Worm (Caenorhabditis elegans) whole organism, mixed stage, embryonic: ENCODE results near the gene fbxb-74.

ENCODE experiments used
- bed-3 ChIP-seq: fragments of 200-800 bp; sonication (Bioruptor generic); optimal IDR thresholded peaks from 3 replicates; lab custom pipeline; 2018; ENCODE audit warnings: mild to moderate bottlenecking, missing genetic modification characterization, moderate library complexity, missing compliant biosample characterization
- blmp-1 ChIP-seq: fragments of 150-350 bp; optimal IDR thresholded peaks from 2 replicates; lab custom pipeline; 2014; ENCODE audit warnings: missing biosample characterization, missing genetic modification characterization
- elt-3 ChIP-seq: fragments of 150-350 bp; optimal IDR thresholded peaks from 2 replicates; lab custom pipeline; 2014; ENCODE audit warnings: missing biosample characterization, missing genetic modification characterization
- lin-13 ChIP-seq: fragments of 150-350 bp; optimal IDR thresholded peaks from 2 replicates; lab custom pipeline; 2014; ENCODE audit warnings: missing biosample characterization, missing genetic modification characterization
- lsy-2 ChIP-seq: fragments of 150-350 bp; optimal IDR thresholded peaks from 2 replicates; lab custom pipeline; 2014; ENCODE audit warnings: missing biosample characterization, missing genetic modification characterization
- nhr-12 ChIP-seq: fragments of 150-350 bp; optimal IDR thresholded peaks from 2 replicates; lab custom pipeline; 2014; ENCODE audit warnings: missing biosample characterization, missing genetic modification characterization
- snpc-4 ChIP-seq: fragments of 150-350 bp; optimal IDR thresholded peaks from 2 replicates; lab custom pipeline; 2014; ENCODE audit warnings: missing biosample characterization, missing genetic modification characterization
- sptf-1 ChIP-seq: sonication (generic microtip); optimal IDR thresholded peaks from 2 replicates; lab custom pipeline; 2017; ENCODE audit warnings: mild to moderate bottlenecking, missing genetic modification characterization, moderate library complexity, missing compliant biosample characterization
- unc-62 ChIP-seq: fragments of 150-350 bp; optimal IDR thresholded peaks from 2 replicates; lab custom pipeline; 2014; ENCODE audit warnings: missing biosample characterization, missing genetic modification reagents, missing genetic modification characterization
- ztf-11 ChIP-seq: fragments of 150-350 bp; optimal IDR thresholded peaks from 2 replicates; lab custom pipeline; 2014; ENCODE audit warnings: missing biosample characterization, missing genetic modification characterization

DNA sequence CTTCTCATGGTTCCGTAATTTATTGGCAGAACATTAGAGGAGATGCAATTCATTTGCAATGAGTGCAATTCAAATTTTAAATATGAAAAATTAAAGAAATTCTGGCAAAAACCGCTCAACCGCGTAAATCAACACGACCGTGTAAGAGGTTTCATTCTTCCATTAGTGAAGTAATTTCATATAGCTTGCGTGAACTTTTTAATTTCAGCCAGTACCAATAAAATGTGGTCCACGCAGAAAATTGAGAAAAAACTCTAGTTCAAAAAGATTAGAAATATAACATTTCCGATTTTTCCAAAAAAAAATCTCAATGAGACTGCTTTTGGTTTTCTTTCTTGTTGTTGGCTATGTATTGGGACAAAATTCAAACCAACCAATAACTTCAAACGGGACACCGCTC, 17.1 kb downstream of the fbxb-74 start, which contains the start of gene clec-175:
- TF ChIP-seq lin-13 (tag; lab: Kevin White, UChicago), result no peak
- no peak for TF ChIP-seq snpc-4
- TF ChIP-seq unc-62 (GFP tag; lab: Kevin White, UChicago), result no peak
- no peak for TF ChIP-seq bed-3 (GFP tag; lab: Kevin White, UChicago)
- TF ChIP-seq elt-3 (tag; lab: Kevin White, UChicago), result no peak
- no peak for TF ChIP-seq sptf-1 (tag; lab: Kevin White, UChicago)
- no peak for TF ChIP-seq blmp-1
- no peak for TF ChIP-seq lsy-2 (tag; lab: Kevin White, UChicago)
- TF ChIP-seq nhr-12 (tag; lab: Kevin White, UChicago), result no peak
- TF ChIP-seq ztf-11 (tag; lab: Kevin White, UChicago), result no peak
